Worm (Caenorhabditis elegans): ENCODE measurements around the gene F08C6.18.
A peak's percentile ranks its signal among the peaks of the same experiment; 100 is the strongest.

F08C6.18 gene

ce11 chrX:7585610-7586259 lies 12.3 kb upstream of the F08C6.18 start, which contains the start of gene adt-2 (continued):
- TF ChIP-seq lsy-2 (tag; optimal IDR thresholded peaks at IDR 0.05) (peak; percentile 20 to 74), F16B12.6 (tag; optimal IDR thresholded peaks at IDR 0.05) (no peak), snpc-4 (tag; optimal IDR thresholded peaks at IDR 0.05) (no peak), C16A3.4 (tag; optimal IDR thresholded peaks at IDR 0.05) (peak; percentile 43), Y116A8C.19 (tag; optimal IDR thresholded peaks at IDR 0.05; ENCODE audit: borderline replicate concordance) (no peak), nhr-85 (tag) (peak; percentile 86), C34B4.2 (tag; optimal IDR thresholded peaks at IDR 0.05) (no peak)

- no peak for TF ChIP-seq hpl-2 (GFP tag; optimal IDR thresholded peaks at IDR 0.05)
- peak in 1 of 2 experiments; percentile 5 for TF ChIP-seq lsy-2 (tag; optimal IDR thresholded peaks at IDR 0.05)
- TF ChIP-seq elt-3 (tag; optimal IDR thresholded peaks at IDR 0.05): peak in 5 of 6 experiments; percentile 78 to 95 (median 79)
- no peak for TF ChIP-seq lir-3 (tag; optimal IDR thresholded peaks at IDR 0.05; ENCODE audit: poor library complexity)
- no peak for TF ChIP-seq efl-1 (optimal IDR thresholded peaks at IDR 0.05)
- TF ChIP-seq efl-1 (GFP tag; optimal IDR thresholded peaks at IDR 0.05 in 1 of 2): no peak
- no peak for TF ChIP-seq aly-2 (tag; optimal IDR thresholded peaks at IDR 0.05)
- no peak for TF ChIP-seq ceh-63 (GFP tag; optimal IDR thresholded peaks at IDR 0.05)
- TF ChIP-seq F16B12.6 (tag; optimal IDR thresholded peaks at IDR 0.05): no peak
- no peak for TF ChIP-seq unc-98 (GFP tag; IDR thresholded peaks at IDR 0.05)
- TF ChIP-seq zip-4 (GFP tag; optimal IDR thresholded peaks at IDR 0.05): no peak
- no peak for TF ChIP-seq fos-1 (tag; optimal IDR thresholded peaks at IDR 0.05)
- no peak for TF ChIP-seq irx-1 (tag; optimal IDR thresholded peaks at IDR 0.05)
- TF ChIP-seq nhr-28 (tag; optimal IDR thresholded peaks at IDR 0.05): no peak
- peak; percentile 44 for TF ChIP-seq nhr-71 (tag; optimal IDR thresholded peaks at IDR 0.05)
- no peak for TF ChIP-seq xbp-1 (tag; optimal IDR thresholded peaks at IDR 0.05)
- no peak for TF ChIP-seq Y116A8C.19 (tag; optimal IDR thresholded peaks at IDR 0.05; ENCODE audit: borderline replicate concordance)
- TF ChIP-seq sup-37 (GFP tag; optimal IDR thresholded peaks at IDR 0.05): no peak
- no peak for TF ChIP-seq ceh-82 (tag; optimal IDR thresholded peaks at IDR 0.05)
- TF ChIP-seq nhr-19 (GFP tag; conservative IDR thresholded peaks at IDR 0.05): no peak; the same call in 1 of the 2 replicates
- no peak for TF ChIP-seq ets-5 (GFP tag; IDR thresholded peaks at IDR 0.05)
- TF ChIP-seq nhr-77 (tag; optimal IDR thresholded peaks at IDR 0.05): no peak
- TF ChIP-seq rnt-1 (tag; optimal IDR thresholded peaks at IDR 0.05): no peak
- no peak for TF ChIP-seq nhr-84 (tag; optimal IDR thresholded peaks at IDR 0.05)
- no peak for TF ChIP-seq zag-1 (tag; optimal IDR thresholded peaks at IDR 0.05)
- TF ChIP-seq nhr-76 (tag; optimal IDR thresholded peaks at IDR 0.05): no peak
- TF ChIP-seq nhr-237 (tag; optimal IDR thresholded peaks at IDR 0.05): no peak
- no peak for TF ChIP-seq dpl-1 (GFP tag; optimal IDR thresholded peaks at IDR 0.05)
- no peak for TF ChIP-seq hlh-4 (tag; optimal IDR thresholded peaks at IDR 0.05)
- TF ChIP-seq ceh-8 (GFP tag; optimal IDR thresholded peaks at IDR 0.05): no peak
- TF ChIP-seq grh-1 (GFP tag; IDR thresholded peaks at IDR 0.05): no peak
- TF ChIP-seq pag-3 (tag; optimal IDR thresholded peaks at IDR 0.05; ENCODE audit: borderline replicate concordance, insufficient read depth): no peak
- no peak for TF ChIP-seq fkh-8 (tag; optimal IDR thresholded peaks at IDR 0.05)
- TF ChIP-seq ztf-11 (tag; optimal IDR thresholded peaks at IDR 0.05): no peak
- TF ChIP-seq unc-62 (GFP tag; optimal IDR thresholded peaks at IDR 0.05): no peak
- peak; percentile 78 for TF ChIP-seq unc-130 (tag; optimal IDR thresholded peaks at IDR 0.05)
- TF ChIP-seq nhr-90 (tag; optimal IDR thresholded peaks at IDR 0.05; ENCODE audit: poor library complexity): peak; percentile 29
- no peak for TF ChIP-seq unc-30 (tag; optimal IDR thresholded peaks at IDR 0.05)
- no peak for TF ChIP-seq skn-1 (tag; optimal IDR thresholded peaks at IDR 0.05)
- TF ChIP-seq egl-27 (tag; optimal IDR thresholded peaks at IDR 0.05): no peak
- no peak for TF ChIP-seq ama-1 (optimal IDR thresholded peaks at IDR 0.05)
- no peak for TF ChIP-seq isw-1 (GFP tag; IDR thresholded peaks at IDR 0.05)
- no peak for TF ChIP-seq lin-39 (tag; optimal IDR thresholded peaks at IDR 0.05)
- TF ChIP-seq mep-1 (tag; optimal IDR thresholded peaks at IDR 0.05): no peak
- TF ChIP-seq tlp-1 (tag; optimal IDR thresholded peaks at IDR 0.05): no peak
- TF ChIP-seq nhr-20 (tag; optimal IDR thresholded peaks at IDR 0.05): peak; percentile 53
Measured at ce11 chrX:7583930-7584329, 10.5 kb upstream of the F08C6.18 start.
